Worm (Caenorhabditis elegans) whole organism, L4/young adult: ENCODE measurements around the gene F48F5.8.

ENCODE experiments used
- W03F9.2 ChIP-seq: fragments of 150-350 bp; optimal IDR thresholded peaks from 2 replicates; lab custom pipeline; 2014; ENCODE audit warnings: missing biosample characterization, missing genetic modification characterization
- dao-5 ChIP-seq: sonication (generic microtip); optimal IDR thresholded peaks from 2 replicates; lab custom pipeline; 2016; ENCODE audit warnings: missing genotype, missing genetic modification characterization, moderate library complexity, missing compliant biosample characterization
- him-1 ChIP-seq: sonication (generic microtip); optimal IDR thresholded peaks from 2 replicates; lab custom pipeline; 2016; ENCODE audit warnings: missing genotype, missing genetic modification reagents, missing genetic modification characterization, missing compliant biosample characterization

The F48F5.8 gene

ce11 chrV:20425183-20425400, at the start of gene F48F5.8, which contains the start of gene fce-2:
Gene F48F5.8 (plus strand): TSS chrV:20425342.
Gene fce-2 (plus strand): TSS chrV:20425301.
- TF ChIP-seq dao-5 (no peak), W03F9.2 (tag; lab: Kevin White, UChicago) (no peak), him-1 (tag; lab: Kevin White, UChicago) (no peak)

ce11 chrV:20376070-20376469, 49.1 kb upstream of the F48F5.8 start:
- TF ChIP-seq W03F9.2 (tag; lab: Kevin White, UChicago): no peak
- no peak for TF ChIP-seq him-1 (tag; lab: Kevin White, UChicago)
- TF ChIP-seq dao-5: no peak

- no peak for TF ChIP-seq dao-5
- no peak for TF ChIP-seq him-1 (tag; lab: Kevin White, UChicago)
- no peak for TF ChIP-seq W03F9.2 (tag; lab: Kevin White, UChicago)
Observed at ce11 chrV:20380320-20380719, 44.8 kb upstream of the F48F5.8 start, which contains the start of gene K02E2.6. Gene K02E2.6 (plus strand): TSS chrV:20380561.

- TF ChIP-seq dao-5 (no peak), W03F9.2 (tag; lab: Kevin White, UChicago) (peak; percentile 11)
Observed at ce11 chrV:20383065-20383609, 42.0 kb upstream of the F48F5.8 start, which contains the start of gene K02E2.11. Gene K02E2.11 (plus strand): TSS chrV:20383315.

- TF ChIP-seq W03F9.2 (tag; lab: Kevin White, UChicago) (no peak), dao-5 (no peak), him-1 (tag; lab: Kevin White, UChicago) (no peak)
Observed at ce11 chrV:20386942-20387341, 38.2 kb upstream of the F48F5.8 start, which contains the start of gene K02E2.7. Gene K02E2.7 (minus strand): TSS chrV:20387042.

- no peak for TF ChIP-seq him-1 (tag; lab: Kevin White, UChicago)
- TF ChIP-seq dao-5: no peak
- TF ChIP-seq W03F9.2 (tag; lab: Kevin White, UChicago): no peak
Observed at ce11 chrV:20387415-20387814, 37.7 kb upstream of the F48F5.8 start, which contains the start of gene F53H2.1. Gene F53H2.1 (plus strand): TSS chrV:20387715.

ce11 chrV:20393773-20394172, 31.4 kb upstream of the F48F5.8 start, which contains the start of gene cnc-7:
Gene cnc-7 (plus strand): TSS chrV:20394073.
- no peak for TF ChIP-seq dao-5
- no peak for TF ChIP-seq W03F9.2 (tag; lab: Kevin White, UChicago)
- no peak for TF ChIP-seq him-1 (tag; lab: Kevin White, UChicago)

ce11 chrV:20399532-20400068, 25.5 kb upstream of the F48F5.8 start:
- no peak for TF ChIP-seq dao-5
- no peak for TF ChIP-seq him-1 (tag; lab: Kevin White, UChicago)
- no peak for TF ChIP-seq W03F9.2 (tag; lab: Kevin White, UChicago)

ce11 chrV:20402842-20403241, 22.3 kb upstream of the F48F5.8 start:
- no peak for TF ChIP-seq him-1 (tag; lab: Kevin White, UChicago)
- TF ChIP-seq dao-5: no peak
- no peak for TF ChIP-seq W03F9.2 (tag; lab: Kevin White, UChicago)

- no peak for TF ChIP-seq W03F9.2 (tag; lab: Kevin White, UChicago)
- TF ChIP-seq dao-5: no peak
- no peak for TF ChIP-seq him-1 (tag; lab: Kevin White, UChicago)
Observed at ce11 chrV:20406817-20407216, 18.3 kb upstream of the F48F5.8 start.

ce11 chrV:20409016-20409415, 16.1 kb upstream of the F48F5.8 start:
- TF ChIP-seq W03F9.2 (tag; lab: Kevin White, UChicago) (no peak), dao-5 (no peak), him-1 (tag; lab: Kevin White, UChicago) (no peak)

- TF ChIP-seq W03F9.2 (tag; lab: Kevin White, UChicago) (no peak), dao-5 (no peak), him-1 (tag; lab: Kevin White, UChicago) (no peak)
Observed at ce11 chrV:20410285-20410684, 14.9 kb upstream of the F48F5.8 start.

- TF ChIP-seq dao-5 (no peak), W03F9.2 (tag; lab: Kevin White, UChicago) (no peak), him-1 (tag; lab: Kevin White, UChicago) (no peak)
Observed at ce11 chrV:20411659-20412058, 13.5 kb upstream of the F48F5.8 start, which contains the start of gene F53H2.3. Gene F53H2.3 (minus strand): TSS chrV:20411759.

ce11 chrV:20412225-20412624, 12.9 kb upstream of the F48F5.8 start:
- TF ChIP-seq W03F9.2 (tag; lab: Kevin White, UChicago) (no peak), dao-5 (no peak), him-1 (tag; lab: Kevin White, UChicago) (no peak)

- TF ChIP-seq W03F9.2 (tag; lab: Kevin White, UChicago) (no peak), him-1 (tag; lab: Kevin White, UChicago) (no peak), dao-5 (no peak)
Observed at ce11 chrV:20413426-20413825, 11.7 kb upstream of the F48F5.8 start.
